Worm (Caenorhabditis elegans) whole organism, young adult: ENCODE data around the gene fbxb-112.
"Not testable (repeated sequence)": the region's sequence is repeated elsewhere in the genome, so short reads cannot be mapped to it uniquely, and the experiment has no call there.

Experiments
- B0019.2 ChIP-seq: fragments of 200-800 bp; sonication (Bioruptor generic); conservative IDR thresholded peaks from 2 replicates; pipeline ENCODE4 v1.3.6; 2022; ENCODE audit warnings: missing genetic modification reagents, missing genetic modification characterization, missing compliant biosample characterization
- B0035.1 ChIP-seq: sonication (generic microtip); optimal IDR thresholded peaks from 2 replicates; lab custom pipeline; 2016; ENCODE audit warnings: missing genetic modification characterization, mild to moderate bottlenecking, missing compliant biosample characterization, missing genotype, missing genetic modification reagents
- B0261.1 ChIP-seq: sonication (generic microtip); optimal IDR thresholded peaks from 2 replicates; lab custom pipeline; 2016; ENCODE audit warnings: mild to moderate bottlenecking, missing genetic modification characterization, moderate library complexity, missing compliant biosample characterization
- D2030.7 ChIP-seq: fragments of 200-800 bp; sonication (Bioruptor generic); IDR thresholded peaks from 2 replicates; pipeline ENCODE4 v1.3.6; 2022; ENCODE audit warnings: missing genetic modification reagents, missing genetic modification characterization, missing compliant biosample characterization
- F57A8.1 ChIP-seq: fragments of 200-800 bp; sonication (Bioruptor generic); optimal IDR thresholded peaks from 2 replicates; lab custom pipeline; 2018; ENCODE audit warnings: mild to moderate bottlenecking, missing genetic modification characterization, moderate library complexity, missing compliant biosample characterization
- K12H6.12 ChIP-seq: fragments of 200-800 bp; sonication (Bioruptor generic); optimal IDR thresholded peaks from 2 replicates; lab custom pipeline; 2018; ENCODE audit warnings: mild to moderate bottlenecking, missing genetic modification characterization, missing compliant biosample characterization
- T26A5.8 ChIP-seq: sonication (generic microtip); optimal IDR thresholded peaks from 2 replicates; lab custom pipeline; 2016; ENCODE audit warnings: missing genetic modification characterization, missing compliant biosample characterization
- Y53F4B.3 ChIP-seq: fragments of 200-800 bp; sonication (Bioruptor generic); IDR thresholded peaks from 2 replicates; pipeline ENCODE4 v1.3.6; 2022; ENCODE audit warnings: missing genetic modification reagents, missing genetic modification characterization, missing compliant biosample characterization
- Y53G8AR.9 ChIP-seq: fragments of 200-800 bp; sonication (Bioruptor generic); conservative IDR thresholded peaks from 2 replicates; pipeline ENCODE4 v1.3.6; 2022; ENCODE audit warnings: missing genetic modification reagents, missing genetic modification characterization, missing compliant biosample characterization
- ZK185.1 ChIP-seq: sonication (generic microtip); optimal IDR thresholded peaks from 2 replicates; lab custom pipeline; 2016; ENCODE audit warnings: mild to moderate bottlenecking, missing genetic modification characterization, missing compliant biosample characterization; ENCODE audit not compliant: poor library complexity, severe bottlenecking
- akir-1 ChIP-seq: fragments of 200-800 bp; sonication (Bioruptor generic); optimal IDR thresholded peaks from 2 replicates; lab custom pipeline; 2018; ENCODE audit warnings: mild to moderate bottlenecking, missing genetic modification characterization, moderate library complexity, missing compliant biosample characterization
- athp-1 ChIP-seq: sonication (generic microtip); optimal IDR thresholded peaks from 2 replicates; lab custom pipeline; 2017; ENCODE audit warnings: mild to moderate bottlenecking, missing genetic modification characterization, missing compliant biosample characterization
- attf-3 ChIP-seq: fragments of 200-800 bp; sonication (Bioruptor generic); conservative IDR thresholded peaks from 2 replicates; pipeline ENCODE4 v1.3.6; 2022; ENCODE audit warnings: missing genetic modification reagents, missing genetic modification characterization, missing compliant biosample characterization
- attf-5 ChIP-seq: fragments of 200-800 bp; sonication (Bioruptor generic); optimal IDR thresholded peaks from 2 replicates; lab custom pipeline; 2018; ENCODE audit warnings: mild to moderate bottlenecking, missing genetic modification characterization, missing compliant biosample characterization
- attf-6 ChIP-seq: fragments of 200-800 bp; sonication (Bioruptor generic); IDR thresholded peaks from 2 replicates; pipeline ENCODE4 v1.3.6; 2022; ENCODE audit warnings: missing genetic modification reagents, missing genetic modification characterization, missing compliant biosample characterization
- bed-1 ChIP-seq: fragments of 200-800 bp; sonication (Bioruptor generic); IDR thresholded peaks from 2 replicates; pipeline ENCODE4 v1.3.6; 2022; ENCODE audit warnings: missing genetic modification reagents, missing genetic modification characterization, missing compliant biosample characterization
- cebp-1 ChIP-seq, 2 experiments: fragments of 200-800 bp in 1 of 2; sonication (Bioruptor generic) in 1 of 2; sonication (generic microtip) in 1 of 2; IDR thresholded peaks in 1 of 2; optimal IDR thresholded peaks in 1 of 2; 2 replicates each; pipeline versions ENCODE4 v1.3.6 to Lab custom; 2017 to 2022; ENCODE audit warnings: missing compliant biosample characterization in 2 of 2, missing genetic modification characterization in 2 of 2, mild to moderate bottlenecking in 1 of 2, missing genetic modification reagents in 1 of 2, moderate library complexity in 1 of 2
- ceh-40 ChIP-seq: fragments of 200-800 bp; sonication (Bioruptor generic); IDR thresholded peaks from 2 replicates; pipeline ENCODE4 v1.3.6; 2022; ENCODE audit warnings: missing genetic modification characterization, missing compliant biosample characterization
- dpff-1 ChIP-seq: sonication (generic microtip); optimal IDR thresholded peaks from 2 replicates; lab custom pipeline; 2017; ENCODE audit warnings: mild to moderate bottlenecking, missing genetic modification characterization, missing compliant biosample characterization
- lag-1 ChIP-seq: fragments of 200-800 bp; sonication (Bioruptor generic); IDR thresholded peaks from 2 replicates; pipeline ENCODE4 v1.3.6; 2022; ENCODE audit warnings: missing genetic modification reagents, missing genetic modification characterization, missing compliant biosample characterization
- let-526 ChIP-seq: fragments of 200-800 bp; sonication (Bioruptor generic); IDR thresholded peaks from 2 replicates; pipeline ENCODE4 v1.3.6; 2022; ENCODE audit warnings: missing genetic modification reagents, missing genetic modification characterization, missing compliant biosample characterization
- lin-26 ChIP-seq: fragments of 200-800 bp; sonication (Bioruptor generic); IDR thresholded peaks from 2 replicates; pipeline ENCODE4 v1.3.6; 2022; ENCODE audit warnings: missing genetic modification reagents, missing genetic modification characterization, missing compliant biosample characterization
- lsl-1 ChIP-seq: fragments of 200-800 bp; sonication (Bioruptor generic); optimal IDR thresholded peaks from 2 replicates; lab custom pipeline; 2018; ENCODE audit warnings: mild to moderate bottlenecking, missing genetic modification characterization, moderate library complexity, missing compliant biosample characterization
- madf-10 ChIP-seq: sonication (generic microtip); optimal IDR thresholded peaks from 2 replicates; lab custom pipeline; 2016; ENCODE audit warnings: mild to moderate bottlenecking, missing genetic modification characterization, missing compliant biosample characterization
- madf-3 ChIP-seq: fragments of 200-800 bp; sonication (Bioruptor generic); IDR thresholded peaks from 2 replicates; pipeline ENCODE4 v1.3.6; 2022; ENCODE audit warnings: missing genetic modification reagents, missing genetic modification characterization, missing compliant biosample characterization
- madf-6 ChIP-seq: fragments of 200-800 bp; sonication (Bioruptor generic); IDR thresholded peaks from 2 replicates; pipeline ENCODE4 v1.3.6; 2022; ENCODE audit warnings: missing genetic modification reagents, missing genetic modification characterization, missing compliant biosample characterization
- mcd-1 ChIP-seq: fragments of 200-800 bp; sonication (Bioruptor generic); IDR thresholded peaks from 2 replicates; pipeline ENCODE4 v1.3.6; 2022; ENCODE audit warnings: missing genetic modification reagents, missing genetic modification characterization, missing compliant biosample characterization
- mel-28 ChIP-seq: sonication (generic microtip); optimal IDR thresholded peaks from 2 replicates; lab custom pipeline; 2016; ENCODE audit warnings: borderline replicate concordance, mild to moderate bottlenecking, missing genetic modification characterization, missing compliant biosample characterization
- mxl-1 ChIP-seq: sonication (generic microtip); optimal IDR thresholded peaks from 2 replicates; lab custom pipeline; 2016; ENCODE audit warnings: missing genetic modification characterization, missing compliant biosample characterization
- nhr-27 ChIP-seq: fragments of 200-800 bp; sonication (Bioruptor generic); optimal IDR thresholded peaks from 2 replicates; lab custom pipeline; 2018; ENCODE audit warnings: mild to moderate bottlenecking, missing genetic modification characterization, moderate library complexity, missing compliant biosample characterization
- nhr-80 ChIP-seq: sonication (generic microtip); optimal IDR thresholded peaks from 2 replicates; lab custom pipeline; 2016; ENCODE audit warnings: missing genetic modification characterization, missing compliant biosample characterization
- sea-2 ChIP-seq: fragments of 200-800 bp; sonication (Bioruptor generic); IDR thresholded peaks from 2 replicates; pipeline ENCODE4 v1.3.6; 2022; ENCODE audit warnings: missing genetic modification characterization, missing compliant biosample characterization
- snpc-1.1 ChIP-seq: sonication (generic microtip); optimal IDR thresholded peaks from 2 replicates; lab custom pipeline; 2017; ENCODE audit warnings: missing genetic modification characterization, mild to moderate bottlenecking, missing compliant biosample characterization, antibody characterized with exemption, moderate library complexity, missing genotype, missing genetic modification reagents; ENCODE audit not compliant: insufficient read depth
- snpc-4 ChIP-seq, 5 experiments: fragments of 150-350 bp in 1 of 5; sonication (generic microtip) in 4 of 5; optimal IDR thresholded peaks; 2 replicates each; lab custom pipeline; 2014 to 2018; ENCODE audit warnings: missing genetic modification characterization in 5 of 5, missing biosample characterization in 3 of 5, antibody characterized with exemption in 2 of 5, mild to moderate bottlenecking in 2 of 5, missing compliant biosample characterization in 2 of 5, missing genotype in 2 of 5, moderate library complexity in 2 of 5, missing genetic modification reagents in 1 of 5
- tlf-1 ChIP-seq: fragments of 200-800 bp; sonication (Bioruptor generic); optimal IDR thresholded peaks from 2 replicates; lab custom pipeline; 2018; ENCODE audit warnings: mild to moderate bottlenecking, missing genetic modification characterization, missing compliant biosample characterization
- ztf-3 ChIP-seq: fragments of 200-800 bp; sonication (Bioruptor generic); optimal IDR thresholded peaks from 2 replicates; lab custom pipeline; 2018; ENCODE audit warnings: mild to moderate bottlenecking, missing genetic modification characterization, missing compliant biosample characterization

fbxb-112 gene

DNA sequence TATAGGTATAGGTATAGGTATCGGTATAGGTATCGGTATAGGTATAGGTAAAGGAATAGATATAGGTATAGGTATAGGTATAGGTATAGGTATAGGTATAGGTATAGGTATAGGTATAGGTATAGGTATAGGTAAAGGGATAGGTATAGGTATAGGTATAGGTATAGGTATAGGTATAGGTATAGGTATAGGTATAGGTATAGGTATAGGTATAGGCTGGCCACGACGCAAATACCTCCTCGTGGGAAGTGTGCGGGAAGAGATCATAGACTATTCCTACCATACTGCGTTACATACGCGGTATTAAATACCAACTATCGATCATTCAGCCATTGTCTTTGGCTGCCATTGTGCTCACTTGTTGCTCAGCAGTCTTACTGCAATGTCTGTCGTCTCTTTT is at the start of gene fbxb-112:
TSS of gene fbxb-112 (plus strand) at position 301 of the 400 bp plus-strand sequence.
- TF ChIP-seq D2030.7 (GFP tag; lab: Robert Waterston, UW); K12H6.12 (tag; lab: Kevin White, UChicago); lag-1 (GFP tag; lab: Robert Waterston, UW): not testable (repeated sequence)

ce11 chrII:3441377-3441776 is 49.5 kb upstream of the fbxb-112 start, which contains the start of gene C16C8.27:
Gene C16C8.27 (plus strand): TSS chrII:3441677.
- TF ChIP-seq ztf-3 (GFP tag; lab: Kevin White, UChicago) (no peak), akir-1 (GFP tag; lab: Kevin White, UChicago) (no peak)

ce11 chrII:3443154-3443553 is 47.7 kb upstream of the fbxb-112 start, which contains the start of gene C16C8.22:
Gene C16C8.22 (minus strand): TSS chrII:3443254.
- no peak for TF ChIP-seq dpff-1 (tag; lab: Kevin White, UChicago)
- TF ChIP-seq B0019.2 (GFP tag; lab: Robert Waterston, UW) = no peak
- TF ChIP-seq mxl-1 (tag; lab: Kevin White, UChicago) = no peak
- TF ChIP-seq madf-6 (GFP tag; lab: Robert Waterston, UW) = no peak
- no peak for TF ChIP-seq B0261.1
- TF ChIP-seq F57A8.1 = no peak
- TF ChIP-seq attf-5 (GFP tag; lab: Kevin White, UChicago) = no peak
- no peak for TF ChIP-seq nhr-27 (tag; lab: Kevin White, UChicago)
- no peak for TF ChIP-seq nhr-80

DNA sequence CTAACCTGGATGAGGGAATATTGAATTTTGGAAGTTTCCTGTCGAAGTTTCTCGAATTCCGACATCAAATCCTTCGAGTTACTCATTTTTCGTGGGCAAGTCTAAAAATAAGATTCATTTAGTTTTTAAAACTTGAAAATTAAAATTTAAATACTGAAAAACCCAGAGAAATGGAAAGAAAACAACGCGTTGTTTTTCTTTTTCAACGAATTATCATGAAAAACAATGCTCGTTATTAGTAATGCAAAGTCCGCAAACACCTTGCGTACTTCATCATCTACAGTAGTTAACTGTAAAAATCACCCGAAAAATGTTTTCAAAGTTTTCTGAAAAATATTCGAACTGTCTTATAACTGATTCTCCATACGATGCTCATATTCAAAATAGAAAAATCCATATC is 46.6 kb upstream of the fbxb-112 start, which contains the start of gene C16C8.4:
TSS of gene C16C8.4 (minus strand) at position 101 of the 400 bp plus-strand sequence.
- TF ChIP-seq lsl-1 (GFP tag; lab: Kevin White, UChicago) = peak; percentile 58
- TF ChIP-seq athp-1 = no peak

- no peak for TF ChIP-seq attf-6 (GFP tag; lab: Robert Waterston, UW)
- no peak for TF ChIP-seq ZK185.1
- TF ChIP-seq cebp-1 (GFP tag; IDR thresholded peaks at IDR 0.05; lab: Robert Waterston, UW) = no peak
- TF ChIP-seq cebp-1 (tag; optimal IDR thresholded peaks at IDR 0.05; lab: Kevin White, UChicago) = no peak
- TF ChIP-seq sea-2 (GFP tag; lab: Robert Waterston, UW) = no peak
- TF ChIP-seq let-526 (GFP tag; lab: Robert Waterston, UW) = no peak
- TF ChIP-seq lsl-1 (GFP tag; lab: Kevin White, UChicago) = peak; percentile 71
- peak; percentile 21; the same call in 1 of the 2 replicates for TF ChIP-seq madf-6 (GFP tag; lab: Robert Waterston, UW)
These were observed 45.6 kb upstream of the fbxb-112 start, which contains the start of the genes C16C8.5 and C16C8.16 for ce11 chrII:3445285-3445806. Gene C16C8.5 (minus strand): TSS chrII:3445385. Gene C16C8.16 (plus strand): TSS chrII:3445756.

ce11 chrII:3446647-3447046 is 44.2 kb upstream of the fbxb-112 start, which contains the start of the genes C16C8.20 and gldi-6:
Gene C16C8.20 (plus strand): TSS chrII:3446947.
Gene gldi-6 (plus strand): TSS chrII:3446947.
- TF ChIP-seq ceh-40 = no peak
- no peak for TF ChIP-seq snpc-4 (GFP tag; optimal IDR thresholded peaks at IDR 0.05; lab: Kevin White, UChicago)
- TF ChIP-seq snpc-4 (tag; optimal IDR thresholded peaks at IDR 0.05; lab: Kevin White, UChicago) = no peak

DNA sequence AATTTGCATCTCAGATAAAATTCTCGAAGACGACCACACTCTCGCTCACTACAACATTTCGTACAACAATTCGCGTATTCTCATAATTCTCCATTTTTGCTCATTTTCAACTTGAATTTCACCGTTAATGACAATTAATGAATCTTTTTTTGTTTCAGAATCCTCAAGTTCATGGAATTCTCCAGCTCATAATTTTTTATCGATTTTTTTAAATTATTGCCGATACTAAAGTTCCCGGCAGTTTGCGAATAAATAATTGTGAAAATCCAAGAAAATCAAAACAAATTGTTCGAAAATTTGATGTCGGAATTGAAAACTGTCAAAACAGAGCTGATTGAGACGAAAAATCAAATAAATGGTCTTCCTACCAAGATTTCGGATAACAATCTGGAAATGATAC is 43.0 kb upstream of the fbxb-112 start, which contains the start of gene C16C8.21:
TSS of gene C16C8.21 (plus strand) at position 301 of the 400 bp plus-strand sequence.
- TF ChIP-seq B0035.1 (tag; lab: Kevin White, UChicago) (no peak), tlf-1 (GFP tag; lab: Kevin White, UChicago) (no peak), Y53F4B.3 (no peak), lin-26 (GFP tag; lab: Robert Waterston, UW) (no peak), madf-3 (GFP tag; lab: Robert Waterston, UW) (no peak), attf-3 (GFP tag; lab: Robert Waterston, UW) (no peak), mcd-1 (GFP tag; lab: Robert Waterston, UW) (no peak), madf-10 (no peak), snpc-1.1 (tag; lab: Kevin White, UChicago) (no peak), T26A5.8 (no peak), Y53G8AR.9 (GFP tag; lab: Robert Waterston, UW) (no peak), mel-28 (tag; lab: Kevin White, UChicago) (no peak), bed-1 (GFP tag; lab: Robert Waterston, UW) (no peak), dpff-1 (tag; lab: Kevin White, UChicago) (no peak)
